Fruit fly (Drosophila melanogaster) whole organism, prepupa: ENCODE results near the gene Mcm2.

Experiments used
- Blimp-1 ChIP-seq: fragments of 200-800 bp; sonication (Bioruptor generic); optimal IDR thresholded peaks from 3 replicates; lab custom pipeline; 2017; ENCODE audit warnings: missing biosample characterization, missing genetic modification characterization, mild to moderate bottlenecking, moderate library complexity, missing genetic modification reagents
- CG10631 ChIP-seq: fragments of 200-800 bp; sonication (Bioruptor generic); optimal IDR thresholded peaks from 2 replicates; lab custom pipeline; 2016; ENCODE audit warnings: missing biosample characterization, missing genetic modification characterization
- CG3032 ChIP-seq: fragments of 200-800 bp; optimal IDR thresholded peaks from 2 replicates; lab custom pipeline; 2019; ENCODE audit warnings: missing biosample characterization, mild to moderate bottlenecking, missing genetic modification characterization, moderate library complexity
- CG34406 ChIP-seq: fragments of 200-800 bp; sonication (Bioruptor generic); optimal IDR thresholded peaks from 3 replicates; lab custom pipeline; 2016; ENCODE audit warnings: missing biosample characterization, missing genetic modification characterization
- CG8319 ChIP-seq: fragments of 200-800 bp; sonication (Bioruptor generic); optimal IDR thresholded peaks from 3 replicates; lab custom pipeline; 2016; ENCODE audit warnings: missing biosample characterization, missing genetic modification characterization
- Hr38 ChIP-seq: sonication (Bioruptor generic); optimal IDR thresholded peaks from 2 replicates; lab custom pipeline; 2016; ENCODE audit warnings: missing biosample characterization, missing genetic modification characterization

DNA sequence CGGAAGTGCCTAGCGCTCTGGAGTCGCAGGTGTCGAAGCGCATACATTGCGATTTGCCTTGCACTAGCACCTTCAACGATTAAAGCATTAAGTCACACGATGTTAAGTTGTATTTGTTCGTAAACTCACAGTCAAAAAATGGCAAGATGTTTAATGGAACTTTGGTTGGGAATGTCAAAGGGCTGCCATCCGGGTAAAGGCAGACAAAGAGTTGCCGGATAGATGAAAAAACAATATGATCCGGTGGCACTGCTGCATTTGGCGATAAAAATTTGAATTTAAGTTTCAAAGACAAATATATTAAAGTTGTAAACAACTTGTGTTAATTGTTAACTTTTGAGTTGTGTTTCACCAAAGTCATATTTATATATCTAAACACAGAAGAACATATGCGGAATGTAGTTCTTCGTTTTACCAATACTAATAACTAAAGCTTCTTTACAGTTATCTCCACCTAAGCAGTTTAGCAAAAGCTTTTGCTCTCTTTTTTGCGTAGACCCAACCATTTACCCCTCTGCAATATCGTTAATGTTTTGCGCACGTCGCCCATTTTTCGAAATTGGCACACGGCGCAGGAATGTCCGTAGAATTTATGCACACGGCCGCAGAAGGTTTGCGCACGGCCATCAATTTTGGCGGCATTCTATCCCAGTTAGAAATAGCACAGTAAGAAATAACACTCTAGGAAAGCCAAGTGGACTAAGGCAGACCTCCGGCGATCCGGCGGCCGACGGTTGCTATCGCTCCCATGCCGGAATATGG, 51.8 kb downstream of the Mcm2 start, which contains the start of gene Coq2:
- TF ChIP-seq Hr38 (no peak), CG8319 (GFP tag; lab: Kevin White, UChicago) (no peak), CG10631 (no peak), Blimp-1 (GFP tag; lab: Kevin White, UChicago) (no peak), CG34406 (GFP tag; lab: Kevin White, UChicago) (no peak), CG3032 (tag; lab: Kevin White, UChicago) (no peak)
